Worm (Caenorhabditis elegans) whole organism, early embryonic: Measurements from ENCODE around the gene ttr-42.

ENCODE experiments used
- B0310.2 ChIP-seq: sonication (generic microtip); optimal IDR thresholded peaks from 2 replicates; lab custom pipeline; 2016; ENCODE audit warnings: mild to moderate bottlenecking, missing genetic modification characterization, missing compliant biosample characterization
- F13C5.2 ChIP-seq: sonication (generic microtip); optimal IDR thresholded peaks from 2 replicates; lab custom pipeline; 2017; ENCODE audit warnings: mild to moderate bottlenecking, missing genetic modification characterization, inconsistent platforms, missing compliant biosample characterization
- aly-1 ChIP-seq: sonication (generic microtip); optimal IDR thresholded peaks from 2 replicates; lab custom pipeline; 2016; ENCODE audit warnings: missing genetic modification characterization, missing compliant biosample characterization
- ama-1 ChIP-seq: fragments of 150-350 bp; optimal IDR thresholded peaks from 2 replicates; lab custom pipeline; 2014
- ceh-13 ChIP-seq: fragments of 200-800 bp; sonication (Bioruptor generic); optimal IDR thresholded peaks from 2 replicates; lab custom pipeline; 2018; ENCODE audit warnings: mild to moderate bottlenecking, missing genetic modification characterization, missing compliant biosample characterization
- ceh-36 ChIP-seq: sonication (generic microtip); optimal IDR thresholded peaks from 2 replicates; lab custom pipeline; 2016; ENCODE audit warnings: missing genetic modification characterization, inconsistent platforms, missing compliant biosample characterization
- ets-7 ChIP-seq: sonication (generic microtip); optimal IDR thresholded peaks from 2 replicates; lab custom pipeline; 2016; ENCODE audit warnings: missing genotype, missing genetic modification characterization, missing compliant biosample characterization
- flt-1 ChIP-seq: fragments of 200-800 bp; sonication (Bioruptor generic); IDR thresholded peaks from 2 replicates; pipeline ENCODE4 v1.3.6; 2022; ENCODE audit warnings: missing genetic modification characterization, missing compliant biosample characterization
- hmbx-1 ChIP-seq: sonication (generic microtip); optimal IDR thresholded peaks from 2 replicates; lab custom pipeline; 2016; ENCODE audit warnings: mild to moderate bottlenecking, missing genetic modification characterization, missing compliant biosample characterization
- hmg-4 ChIP-seq: fragments of 200-800 bp; sonication (Bioruptor generic); optimal IDR thresholded peaks from 2 replicates; lab custom pipeline; 2018; ENCODE audit warnings: mild to moderate bottlenecking, missing genetic modification characterization, missing compliant biosample characterization
- hnd-1 ChIP-seq: sonication (generic microtip); optimal IDR thresholded peaks from 2 replicates; lab custom pipeline; 2016; ENCODE audit warnings: missing genetic modification characterization, missing compliant biosample characterization
- pes-1 ChIP-seq: fragments of 200-800 bp; sonication (Bioruptor generic); IDR thresholded peaks from 2 replicates; pipeline ENCODE4 v1.3.6; 2022; ENCODE audit warnings: missing genetic modification reagents, missing genetic modification characterization, missing compliant biosample characterization
- scrt-1 ChIP-seq: fragments of 200-800 bp; sonication (Bioruptor generic); IDR thresholded peaks from 2 replicates; pipeline ENCODE4 v1.3.6; 2022; ENCODE audit warnings: missing genetic modification characterization, missing compliant biosample characterization
- sea-1 ChIP-seq: fragments of 200-800 bp; sonication (Bioruptor generic); conservative IDR thresholded peaks from 2 replicates; pipeline ENCODE4 v1.3.6; 2022; ENCODE audit warnings: missing genetic modification characterization, missing compliant biosample characterization
- tbx-11 ChIP-seq: fragments of 200-800 bp; sonication (Bioruptor generic); IDR thresholded peaks from 2 replicates; pipeline ENCODE4 v1.3.6; 2022; ENCODE audit warnings: missing genetic modification characterization, missing compliant biosample characterization
- tbx-37 ChIP-seq: fragments of 200-800 bp; sonication (Bioruptor generic); conservative IDR thresholded peaks from 2 replicates; pipeline ENCODE4 v1.3.6; 2022; ENCODE audit warnings: missing genetic modification reagents, missing genetic modification characterization, missing compliant biosample characterization
- tra-4 ChIP-seq: sonication (generic microtip); optimal IDR thresholded peaks from 2 replicates; lab custom pipeline; 2017; ENCODE audit warnings: missing genetic modification characterization, missing compliant biosample characterization

The ttr-42 gene

DNA sequence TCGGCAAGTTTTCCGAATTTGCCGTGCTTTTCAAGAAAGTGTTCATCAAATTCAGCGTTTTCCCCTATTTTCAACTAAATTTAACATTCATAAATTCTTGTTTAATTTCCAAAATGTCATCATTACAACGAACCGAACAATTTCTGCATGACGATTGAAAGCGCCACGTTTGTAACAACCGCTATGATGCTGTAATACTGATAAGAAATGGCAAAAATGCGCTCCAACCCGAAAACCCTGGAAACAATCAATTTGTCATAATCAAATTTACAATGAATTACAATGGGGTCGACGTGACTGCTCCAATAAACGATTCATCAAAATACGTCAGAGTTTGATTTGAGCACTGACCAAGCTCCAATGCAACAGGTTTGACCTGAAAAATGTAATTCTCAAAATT lies 32.9 kb upstream of the ttr-42 start:
- TF ChIP-seq flt-1 (GFP tag; lab: Robert Waterston, UW), result no peak
- no peak for TF ChIP-seq B0310.2 (tag; lab: Kevin White, UChicago)
- no peak for TF ChIP-seq pes-1 (GFP tag; lab: Robert Waterston, UW)
- TF ChIP-seq ceh-36, result no peak
- no peak for TF ChIP-seq sea-1
- no peak for TF ChIP-seq ets-7 (tag; lab: Kevin White, UChicago)
- TF ChIP-seq scrt-1 (GFP tag; lab: Robert Waterston, UW), result no peak
- TF ChIP-seq ama-1 (lab: Kevin White, UChicago), result no peak
- TF ChIP-seq hmbx-1, result no peak
- no peak for TF ChIP-seq F13C5.2 (tag; lab: Kevin White, UChicago)

DNA sequence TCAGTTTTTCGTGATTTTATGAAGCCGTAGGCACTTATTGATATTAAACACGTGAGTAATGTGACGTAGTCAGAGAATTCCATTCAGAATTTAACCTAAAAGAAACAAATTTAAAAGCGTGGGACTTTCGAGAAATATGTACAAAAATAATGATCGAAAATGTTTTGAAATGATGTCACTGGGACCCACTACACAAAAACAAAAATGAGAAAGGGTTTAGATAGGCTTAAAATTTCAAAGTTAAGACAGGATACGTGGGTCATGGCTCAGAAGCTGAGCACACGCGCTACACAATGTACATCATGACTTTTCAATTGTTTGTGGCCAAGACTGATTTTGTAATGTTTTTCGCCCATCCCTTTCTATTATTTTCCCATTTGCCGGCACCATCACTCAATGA lies 28.7 kb upstream of the ttr-42 start, which contains the start of gene smvt-1:
TSS of gene smvt-1 (minus strand) at position 101 of the 400 bp plus-strand sequence.
- TF ChIP-seq ama-1 (lab: Kevin White, UChicago) (no peak), hmbx-1 (no peak), tbx-37 (no peak), ceh-13 (GFP tag; lab: Kevin White, UChicago) (no peak), F13C5.2 (tag; lab: Kevin White, UChicago) (no peak), tbx-11 (GFP tag; lab: Robert Waterston, UW) (no peak), ceh-36 (no peak), pes-1 (GFP tag; lab: Robert Waterston, UW) (no peak), aly-1 (tag; lab: Kevin White, UChicago) (no peak), ets-7 (tag; lab: Kevin White, UChicago) (no peak), sea-1 (no peak), B0310.2 (tag; lab: Kevin White, UChicago) (no peak)

ce11 chrX:2549322-2549721 lies 28.2 kb upstream of the ttr-42 start:
- TF ChIP-seq hmbx-1 (peak; percentile 78), tbx-11 (GFP tag; lab: Robert Waterston, UW) (peak; percentile 91), ceh-13 (GFP tag; lab: Kevin White, UChicago) (peak; percentile 87), tbx-37 (peak; percentile 76), tra-4 (peak; percentile 78), hnd-1 (peak; percentile 83), F13C5.2 (tag; lab: Kevin White, UChicago) (peak; percentile 90), ama-1 (lab: Kevin White, UChicago) (no peak), ets-7 (tag; lab: Kevin White, UChicago) (peak; percentile 72), scrt-1 (GFP tag; lab: Robert Waterston, UW) (peak; percentile 88), flt-1 (GFP tag; lab: Robert Waterston, UW) (peak; percentile 83), aly-1 (tag; lab: Kevin White, UChicago) (peak; percentile 87), sea-1 (peak; percentile 91), hmg-4 (GFP tag; lab: Kevin White, UChicago) (peak; percentile 96), pes-1 (GFP tag; lab: Robert Waterston, UW) (peak; percentile 94), ceh-36 (peak; percentile 91), B0310.2 (tag; lab: Kevin White, UChicago) (peak; percentile 78)

ce11 chrX:2550665-2551064 lies 26.9 kb upstream of the ttr-42 start:
- TF ChIP-seq ceh-36 (no peak), scrt-1 (GFP tag; lab: Robert Waterston, UW) (no peak), tbx-37 (no peak), pes-1 (GFP tag; lab: Robert Waterston, UW) (no peak), ama-1 (lab: Kevin White, UChicago) (no peak), tra-4 (no peak), flt-1 (GFP tag; lab: Robert Waterston, UW) (no peak), aly-1 (tag; lab: Kevin White, UChicago) (no peak), hnd-1 (no peak), hmbx-1 (no peak), sea-1 (no peak), tbx-11 (GFP tag; lab: Robert Waterston, UW) (no peak), ets-7 (tag; lab: Kevin White, UChicago) (no peak), B0310.2 (tag; lab: Kevin White, UChicago) (no peak), ceh-13 (GFP tag; lab: Kevin White, UChicago) (no peak), F13C5.2 (tag; lab: Kevin White, UChicago) (no peak), hmg-4 (GFP tag; lab: Kevin White, UChicago) (no peak)

ce11 chrX:2551450-2551849 lies 26.1 kb upstream of the ttr-42 start:
- no peak for TF ChIP-seq ama-1 (lab: Kevin White, UChicago)
- TF ChIP-seq pes-1 (GFP tag; lab: Robert Waterston, UW), result no peak
- no peak for TF ChIP-seq aly-1 (tag; lab: Kevin White, UChicago)
- TF ChIP-seq hnd-1, result no peak

- TF ChIP-seq ama-1 (lab: Kevin White, UChicago), result no peak
- TF ChIP-seq sea-1, result no peak
- no peak for TF ChIP-seq hmbx-1
- TF ChIP-seq B0310.2 (tag; lab: Kevin White, UChicago), result no peak
- TF ChIP-seq scrt-1 (GFP tag; lab: Robert Waterston, UW), result no peak
- peak; percentile 73 for TF ChIP-seq hmg-4 (GFP tag; lab: Kevin White, UChicago)
Observed at ce11 chrX:2552210-2552674, 25.3 kb upstream of the ttr-42 start, which contains the start of gene aat-3. Gene aat-3, plus strand, starts transcription at chrX:2552260.

DNA sequence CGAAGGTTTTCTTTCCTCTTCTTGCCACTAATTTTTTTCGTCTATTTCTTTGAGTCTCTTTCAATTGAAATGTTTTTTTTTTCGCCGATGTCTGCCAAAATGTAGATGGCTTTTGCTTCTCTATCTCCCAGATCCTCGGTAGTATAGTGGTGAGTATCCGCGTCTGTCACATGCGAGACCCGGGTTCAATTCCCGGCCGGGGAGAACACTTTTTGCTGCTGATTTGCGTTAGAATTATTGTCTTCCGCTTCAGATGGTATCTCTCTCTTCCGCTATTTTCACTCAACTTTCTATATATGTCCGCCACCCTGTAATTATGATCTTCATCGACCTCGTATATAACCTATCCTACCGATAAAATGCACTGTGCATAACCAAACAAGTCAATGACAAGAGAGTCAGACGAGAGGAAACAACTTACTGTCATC lies 24.1 kb upstream of the ttr-42 start:
- peak; percentile 46 for TF ChIP-seq F13C5.2 (tag; lab: Kevin White, UChicago)
- no peak for TF ChIP-seq hmg-4 (GFP tag; lab: Kevin White, UChicago)
- peak; percentile 64 for TF ChIP-seq ets-7 (tag; lab: Kevin White, UChicago)
- TF ChIP-seq ceh-13 (GFP tag; lab: Kevin White, UChicago), result no peak
- TF ChIP-seq B0310.2 (tag; lab: Kevin White, UChicago), result no peak
- peak; percentile 49 for TF ChIP-seq aly-1 (tag; lab: Kevin White, UChicago)
- TF ChIP-seq flt-1 (GFP tag; lab: Robert Waterston, UW), result peak; percentile 30; the same call in 1 of the 2 replicates
- TF ChIP-seq pes-1 (GFP tag; lab: Robert Waterston, UW), result peak; percentile 76
- TF ChIP-seq sea-1, result no peak
- no peak for TF ChIP-seq tra-4
- TF ChIP-seq ama-1 (lab: Kevin White, UChicago), result no peak
- TF ChIP-seq tbx-37, result peak; percentile 28
- TF ChIP-seq ceh-36, result peak; percentile 22
- peak; percentile 71 for TF ChIP-seq scrt-1 (GFP tag; lab: Robert Waterston, UW)
- TF ChIP-seq hnd-1, result peak; percentile 54
- TF ChIP-seq tbx-11 (GFP tag; lab: Robert Waterston, UW), result peak; percentile 68
- no peak for TF ChIP-seq hmbx-1
